Fruit fly (Drosophila melanogaster) whole organism: ENCODE results near the gene muc.

Experiments
- CG8478 ChIP-seq: fragments of >200 bp; optimal IDR thresholded peaks from 2 replicates; lab custom pipeline; 2018; ENCODE audit warnings: inconsistent platforms
- Dll ChIP-seq: fragments of >200 bp; optimal IDR thresholded peaks from 2 replicates; lab custom pipeline; 2017
- EcR ChIP-seq, 2 experiments: fragments of >200 bp; optimal IDR thresholded peaks; 2 replicates each; lab custom pipeline; 2017; ENCODE audit warnings: missing biosample characterization in 2 of 2, missing genetic modification characterization in 2 of 2, missing genetic modification reagents in 2 of 2
- pan ChIP-seq: fragments of >200 bp; optimal IDR thresholded peaks from 2 replicates; lab custom pipeline; 2017
- psq ChIP-seq: fragments of >200 bp; optimal IDR thresholded peaks from 2 replicates; lab custom pipeline; 2017
- usp ChIP-seq: fragments of >200 bp; optimal IDR thresholded peaks from 2 replicates; lab custom pipeline; 2017; ENCODE audit warnings: missing biosample characterization, missing genetic modification characterization, mixed read lengths

DNA sequence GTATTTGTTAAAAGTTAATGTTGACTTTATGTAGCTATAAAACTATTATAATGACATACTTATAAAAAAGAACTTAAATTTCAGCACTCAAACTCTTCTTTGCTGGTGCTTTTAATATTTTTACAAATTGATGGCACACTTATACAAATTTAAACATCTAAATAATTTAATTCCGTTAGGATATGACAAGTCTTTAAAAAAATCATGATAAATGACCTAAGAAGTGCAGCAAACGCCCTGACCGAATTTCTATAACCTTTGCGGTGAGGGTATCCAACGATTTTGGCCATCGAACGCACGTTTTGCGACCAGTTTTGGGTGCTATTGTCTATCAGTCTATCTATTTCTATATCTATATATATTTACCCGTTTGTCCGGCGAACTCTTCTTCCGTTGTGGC, 16.3 kb downstream of the muc start:
- TF ChIP-seq usp (GFP tag; lab: Kevin White, UChicago) (no peak), CG8478 (lab: Kevin White, UChicago) (no peak), EcR (GFP tag; optimal IDR thresholded peaks at IDR 0.05; lab: Kevin White, UChicago) (no peak), psq (lab: Kevin White, UChicago) (no peak), pan (lab: Kevin White, UChicago) (no peak), Dll (lab: Kevin White, UChicago) (no peak)
